Fruit fly (Drosophila melanogaster) whole organism, embryonic: ENCODE measurements around the gene Met75Cb.

Source experiments
- Awh ChIP-seq: fragments of 200-800 bp; sonication (Bioruptor generic); IDR thresholded peaks from 2 replicates; pipeline ENCODE4, ENCODE4 v1.3.6; 2022; ENCODE audit warnings: missing biosample characterization, missing genetic modification characterization
- CG10267 ChIP-seq: fragments of 200-800 bp; sonication (Bioruptor generic); optimal IDR thresholded peaks from 2 replicates; lab custom pipeline; 2018; ENCODE audit warnings: missing biosample characterization, mild to moderate bottlenecking, missing genetic modification characterization, moderate library complexity
- CG10321 ChIP-seq: fragments of 200-800 bp; sonication (Bioruptor generic); IDR thresholded peaks from 2 replicates; pipeline ENCODE4 v1.3.6; 2022; ENCODE audit warnings: missing biosample characterization, missing genetic modification characterization
- CG11247 ChIP-seq: fragments of 200-800 bp; sonication (Bioruptor generic); IDR thresholded peaks from 2 replicates; pipeline ENCODE4 v1.3.6; 2022; ENCODE audit warnings: missing biosample characterization, missing genetic modification characterization
- CG11695 ChIP-seq: fragments of 200-800 bp; sonication (Bioruptor generic); IDR thresholded peaks from 3 replicates; pipeline ENCODE4 v1.3.6; 2022; ENCODE audit warnings: missing biosample characterization, missing genetic modification characterization
- CG12155 ChIP-seq: fragments of 200-800 bp; sonication (Bioruptor generic); optimal IDR thresholded peaks from 3 replicates; lab custom pipeline; 2016; ENCODE audit warnings: missing biosample characterization, missing genetic modification characterization
- CG12299 ChIP-seq: fragments of 200-800 bp; sonication (Bioruptor generic); optimal IDR thresholded peaks from 2 replicates; lab custom pipeline; 2018; ENCODE audit warnings: missing biosample characterization, mild to moderate bottlenecking, missing genetic modification characterization
- CG14050 ChIP-seq: fragments of 200-800 bp; sonication (Bioruptor generic); IDR thresholded peaks from 3 replicates; pipeline ENCODE4 v1.3.6; 2022; ENCODE audit warnings: missing biosample characterization, missing genetic modification characterization
- CG15269 ChIP-seq: fragments of 200-800 bp; sonication (Bioruptor generic); optimal IDR thresholded peaks from 2 replicates; lab custom pipeline; 2018; ENCODE audit warnings: missing biosample characterization, mild to moderate bottlenecking, missing genetic modification characterization, moderate library complexity
- CG15514 ChIP-seq: fragments of 200-800 bp; sonication (Bioruptor generic); optimal IDR thresholded peaks from 3 replicates; lab custom pipeline; 2017; ENCODE audit warnings: missing biosample characterization, missing genetic modification characterization, mild to moderate bottlenecking, moderate library complexity, missing genetic modification reagents
- CG1602 ChIP-seq: fragments of 200-800 bp; sonication (Bioruptor generic); optimal IDR thresholded peaks from 3 replicates; lab custom pipeline; 2016; ENCODE audit warnings: missing biosample characterization, missing genetic modification characterization
- CG2202 ChIP-seq: fragments of 200-800 bp; sonication (Bioruptor generic); optimal IDR thresholded peaks from 2 replicates; lab custom pipeline; 2018; ENCODE audit warnings: missing biosample characterization, mild to moderate bottlenecking, missing genetic modification characterization
- CG2678 ChIP-seq: fragments of 200-800 bp; sonication (Bioruptor generic); optimal IDR thresholded peaks from 3 replicates; lab custom pipeline; 2019; ENCODE audit warnings: missing biosample characterization, mild to moderate bottlenecking, missing genetic modification characterization, moderate library complexity
- CG30020 ChIP-seq: fragments of 200-800 bp; optimal IDR thresholded peaks from 2 replicates; lab custom pipeline; 2019; ENCODE audit warnings: missing biosample characterization, mild to moderate bottlenecking, missing genetic modification characterization, moderate library complexity
- CG30431 ChIP-seq: fragments of 200-800 bp; sonication (Bioruptor generic); optimal IDR thresholded peaks from 2 replicates; lab custom pipeline; 2017; ENCODE audit warnings: missing biosample characterization, missing genetic modification characterization
- CG3407 ChIP-seq: fragments of 200-800 bp; sonication (Bioruptor generic); optimal IDR thresholded peaks from 2 replicates; lab custom pipeline; 2018; ENCODE audit warnings: missing biosample characterization, mild to moderate bottlenecking, missing genetic modification characterization
- CG42726 ChIP-seq: fragments of 200-800 bp; sonication (Bioruptor generic); IDR thresholded peaks from 2 replicates; pipeline ENCODE4 v1.3.6; 2022; ENCODE audit warnings: missing biosample characterization, missing genetic modification characterization; ENCODE audit not compliant: partially characterized antibody
- CG43689 ChIP-seq: fragments of 200-800 bp; sonication (Bioruptor generic); IDR thresholded peaks from 2 replicates; pipeline ENCODE4 v1.3.6; 2022; ENCODE audit warnings: missing biosample characterization, missing genetic modification characterization
- CG4404 ChIP-seq: fragments of 200-800 bp; sonication (Bioruptor generic); IDR thresholded peaks from 2 replicates; pipeline ENCODE4 v1.3.6; 2022; ENCODE audit warnings: missing biosample characterization, missing genetic modification characterization
- CG4424 ChIP-seq: fragments of 200-800 bp; sonication (Bioruptor generic); optimal IDR thresholded peaks from 3 replicates; lab custom pipeline; 2016; ENCODE audit warnings: missing biosample characterization, missing genetic modification characterization
- CG4820 ChIP-seq: fragments of 200-800 bp; sonication (Bioruptor generic); optimal IDR thresholded peaks from 3 replicates; lab custom pipeline; 2016; ENCODE audit warnings: missing biosample characterization, missing genetic modification characterization
- CG5245 ChIP-seq: fragments of 200-800 bp; sonication (Bioruptor generic); optimal IDR thresholded peaks from 3 replicates; lab custom pipeline; 2016; ENCODE audit warnings: missing biosample characterization, missing genetic modification characterization
- CG6791 ChIP-seq: fragments of 200-800 bp; sonication (Bioruptor generic); IDR thresholded peaks from 3 replicates; pipeline ENCODE4 v1.3.6; 2022; ENCODE audit warnings: missing biosample characterization, missing genetic modification characterization; ENCODE audit not compliant: partially characterized antibody
- CG6854 ChIP-seq: fragments of 200-800 bp; sonication (Bioruptor generic); optimal IDR thresholded peaks from 3 replicates; lab custom pipeline; 2017; ENCODE audit warnings: missing biosample characterization, mild to moderate bottlenecking, missing genetic modification characterization
- CG7928 ChIP-seq: fragments of 200-800 bp; sonication (Bioruptor generic); optimal IDR thresholded peaks from 2 replicates; lab custom pipeline; 2017; ENCODE audit warnings: missing biosample characterization, mild to moderate bottlenecking, missing genetic modification characterization
- Dref ChIP-seq: fragments of 200-800 bp; sonication (Bioruptor generic); IDR thresholded peaks from 2 replicates; pipeline ENCODE4 v1.3.6; 2022; ENCODE audit warnings: missing biosample characterization, missing genetic modification characterization
- Elba2 ChIP-seq: fragments of 200-800 bp; sonication (Bioruptor generic); optimal IDR thresholded peaks from 3 replicates; lab custom pipeline; 2016; ENCODE audit warnings: missing biosample characterization, missing genetic modification characterization
- Ets97D ChIP-seq: fragments of 200-800 bp; sonication (Bioruptor generic); optimal IDR thresholded peaks from 3 replicates; lab custom pipeline; 2016; ENCODE audit warnings: missing biosample characterization, missing genetic modification characterization
- Mes4 ChIP-seq: fragments of 200-800 bp; sonication (Bioruptor generic); optimal IDR thresholded peaks from 2 replicates; lab custom pipeline; 2016; ENCODE audit warnings: missing biosample characterization, missing genetic modification characterization
- NK7.1 ChIP-seq: fragments of 200-800 bp; sonication (Bioruptor generic); optimal IDR thresholded peaks from 3 replicates; lab custom pipeline; 2016; ENCODE audit warnings: missing biosample characterization, missing genetic modification characterization
- NfI ChIP-seq: fragments of 200-800 bp; sonication (Bioruptor generic); optimal IDR thresholded peaks from 3 replicates; lab custom pipeline; 2018; ENCODE audit warnings: missing biosample characterization, mild to moderate bottlenecking, missing genetic modification characterization, moderate library complexity
- Sry-β ChIP-seq: fragments of 200-800 bp; sonication (Bioruptor generic); optimal IDR thresholded peaks from 2 replicates; lab custom pipeline; 2018; ENCODE audit warnings: missing biosample characterization, mild to moderate bottlenecking, missing genetic modification characterization, moderate library complexity
- Usf ChIP-seq: fragments of 200-800 bp; sonication (Bioruptor generic); optimal IDR thresholded peaks from 2 replicates; lab custom pipeline; 2017; ENCODE audit warnings: missing genotype, missing biosample characterization, missing genetic modification characterization
- Xrp1 ChIP-seq: fragments of 200-800 bp; sonication (Bioruptor generic); IDR thresholded peaks from 2 replicates; pipeline ENCODE4 v1.3.6; 2022; ENCODE audit warnings: missing biosample characterization, missing genetic modification characterization
- ato ChIP-seq: fragments of 200-800 bp; sonication (Bioruptor generic); IDR thresholded peaks from 2 replicates; pipeline ENCODE4 v1.3.6; 2022; ENCODE audit warnings: missing biosample characterization, missing genetic modification characterization; ENCODE audit not compliant: partially characterized antibody
- crp ChIP-seq, 2 experiments: fragments of 200-800 bp; sonication (Bioruptor generic); optimal IDR thresholded peaks; 2 replicates in 1 of 2; 3 replicates in 1 of 2; lab custom pipeline; 2017; ENCODE audit warnings: missing biosample characterization in 2 of 2, missing genetic modification characterization in 2 of 2, mild to moderate bottlenecking in 1 of 2, moderate library complexity in 1 of 2
- danr ChIP-seq: fragments of 200-800 bp; sonication (Bioruptor generic); IDR thresholded peaks from 2 replicates; pipeline ENCODE4 v1.3.6; 2022; ENCODE audit warnings: missing biosample characterization, missing genetic modification characterization
- disco-r ChIP-seq: fragments of 200-800 bp; sonication (Bioruptor generic); optimal IDR thresholded peaks from 2 replicates; lab custom pipeline; 2016; ENCODE audit warnings: missing biosample characterization, missing genetic modification characterization
- gcm ChIP-seq: fragments of 200-800 bp; sonication (Bioruptor generic); optimal IDR thresholded peaks from 2 replicates; lab custom pipeline; 2019; ENCODE audit warnings: missing biosample characterization, mild to moderate bottlenecking, missing genetic modification characterization, moderate library complexity
- gcm2 ChIP-seq: fragments of 200-800 bp; sonication (Bioruptor generic); optimal IDR thresholded peaks from 2 replicates; lab custom pipeline; 2016; ENCODE audit warnings: missing biosample characterization, missing genetic modification characterization
- gfzf ChIP-seq: fragments of 200-800 bp; sonication (Bioruptor generic); optimal IDR thresholded peaks from 2 replicates; lab custom pipeline; 2016; ENCODE audit warnings: missing biosample characterization, mild to moderate bottlenecking, missing genetic modification characterization, moderate library complexity
- h ChIP-seq: fragments of >200 bp; optimal IDR thresholded peaks from 2 replicates; lab custom pipeline; 2017
- hkb ChIP-seq, 2 experiments: fragments of 200-800 bp in 1 of 2; fragments of >200 bp in 1 of 2; sonication (Bioruptor generic) in 1 of 2; IDR thresholded peaks in 1 of 2; optimal IDR thresholded peaks in 1 of 2; 2 replicates each; pipeline versions ENCODE4 v1.3.6 to Lab custom; 2017 to 2022; ENCODE audit warnings: missing biosample characterization in 1 of 2, missing genetic modification characterization in 1 of 2
- pb ChIP-seq: fragments of 200-800 bp; sonication (Bioruptor generic); optimal IDR thresholded peaks from 3 replicates; lab custom pipeline; 2016; ENCODE audit warnings: missing biosample characterization, missing genetic modification characterization
- pzg ChIP-seq: fragments of 200-800 bp; sonication (Bioruptor generic); optimal IDR thresholded peaks from 3 replicates; lab custom pipeline; 2018; ENCODE audit warnings: missing biosample characterization, mild to moderate bottlenecking, missing genetic modification characterization, moderate library complexity
- ranshi ChIP-seq: fragments of 200-800 bp; sonication (Bioruptor generic); IDR thresholded peaks from 2 replicates; pipeline ENCODE4 v1.3.6; 2022; ENCODE audit warnings: missing biosample characterization, missing genetic modification characterization
- sisA ChIP-seq: fragments of 200-800 bp; sonication (Bioruptor generic); IDR thresholded peaks from 2 replicates; pipeline ENCODE4 v1.3.6; 2022; ENCODE audit warnings: missing biosample characterization, missing genetic modification characterization
- so ChIP-seq: fragments of 200-800 bp; sonication (Bioruptor generic); IDR thresholded peaks from 3 replicates; pipeline ENCODE4 v1.3.6; 2022; ENCODE audit warnings: missing biosample characterization, missing genetic modification characterization
- sr ChIP-seq: fragments of 200-800 bp; sonication (Bioruptor generic); IDR thresholded peaks from 3 replicates; pipeline ENCODE4 v1.3.6; 2022; ENCODE audit warnings: missing biosample characterization, missing genetic modification characterization
- wdn ChIP-seq: fragments of 200-800 bp; sonication (Bioruptor generic); IDR thresholded peaks from 2 replicates; pipeline ENCODE4 v1.3.6; 2022; ENCODE audit warnings: missing biosample characterization, missing genetic modification characterization
- yki ChIP-seq: fragments of >200 bp; optimal IDR thresholded peaks from 3 replicates; lab custom pipeline; 2018

The Met75Cb gene

dm6 chr3L:18460987-18461403 is 8.4 kb downstream of the Met75Cb start, which contains the start of gene CG32196 (continued):
- TF ChIP-seq wdn: peak; percentile 69
- no peak for TF ChIP-seq yki
- peak; percentile 76 for TF ChIP-seq CG7928 (GFP tag; lab: Kevin White, UChicago)
- TF ChIP-seq CG11247: peak; percentile 81
- TF ChIP-seq CG4404 (GFP tag; lab: Robert Waterston, UW): peak; percentile 38; the same call in 1 of the 2 replicates
- no peak for TF ChIP-seq NK7.1
- no peak for TF ChIP-seq CG42726 (GFP tag; lab: Robert Waterston, UW)
- peak; percentile 73 for TF ChIP-seq NfI
- TF ChIP-seq CG14050: peak; percentile 63
- peak; percentile 67 for TF ChIP-seq Usf
- TF ChIP-seq CG10267: peak; percentile 82
- no peak for TF ChIP-seq ato (GFP tag; lab: Robert Waterston, UW)
- peak; percentile 91 for TF ChIP-seq Xrp1 (GFP tag; lab: Robert Waterston, UW)
- TF ChIP-seq Dref (GFP tag; lab: Robert Waterston, UW): peak; percentile 59
- peak; percentile 74 for TF ChIP-seq Awh
- TF ChIP-seq CG3407 (GFP tag; lab: Kevin White, UChicago): peak; percentile 73
- TF ChIP-seq CG2678: peak; percentile 93
- TF ChIP-seq CG15514 (GFP tag; lab: Kevin White, UChicago): peak; percentile 48
- no peak for TF ChIP-seq sr
- TF ChIP-seq CG15269: peak; percentile 90
- TF ChIP-seq CG10321 (GFP tag; lab: Robert Waterston, UW): peak; percentile 22; the same call in 1 of the 2 replicates
- peak; percentile 83 for TF ChIP-seq ranshi (GFP tag; lab: Robert Waterston, UW)
- TF ChIP-seq crp (GFP tag; optimal IDR thresholded peaks at IDR 0.05; lab: Kevin White, UChicago): no peak
- TF ChIP-seq CG30020: no peak
- TF ChIP-seq Elba2 (GFP tag; lab: Kevin White, UChicago): no peak
- no peak; the same call in 2 of the 3 replicates for TF ChIP-seq so (GFP tag; lab: Robert Waterston, UW)
- no peak for TF ChIP-seq Mes4 (GFP tag; lab: Kevin White, UChicago)
- TF ChIP-seq CG30431 (GFP tag; lab: Kevin White, UChicago): no peak
- peak; percentile 58 for TF ChIP-seq CG6854 (GFP tag; lab: Kevin White, UChicago)
- TF ChIP-seq CG12155 (GFP tag; lab: Kevin White, UChicago): peak; percentile 70
- peak; percentile 72 for TF ChIP-seq CG4424
- peak; percentile 45 for TF ChIP-seq CG4820 (GFP tag; lab: Kevin White, UChicago)
- peak; percentile 86 for TF ChIP-seq CG11695 (GFP tag; lab: Robert Waterston, UW)
- TF ChIP-seq Ets97D (GFP tag; lab: Kevin White, UChicago): no peak
- peak; percentile 35 for TF ChIP-seq Sry-β
- peak; percentile 46 for TF ChIP-seq danr (GFP tag; lab: Robert Waterston, UW)
- peak; percentile 81 for TF ChIP-seq sisA (GFP tag; lab: Robert Waterston, UW)
- TF ChIP-seq CG2202: peak; percentile 60
- TF ChIP-seq disco-r (GFP tag; lab: Kevin White, UChicago): no peak
- TF ChIP-seq CG1602 (GFP tag; lab: Kevin White, UChicago): peak; percentile 76
- peak; percentile 19 for TF ChIP-seq CG5245 (GFP tag; lab: Kevin White, UChicago)
- TF ChIP-seq CG43689 (GFP tag; lab: Robert Waterston, UW): 0 out of 2 replicates have a peak, but pooled peaks have one; percentile 42
- peak; percentile 80 for TF ChIP-seq CG12299 (tag; lab: Kevin White, UChicago)
- peak; percentile 9 for TF ChIP-seq pzg (GFP tag; lab: Kevin White, UChicago)
- TF ChIP-seq gcm2 (GFP tag; lab: Kevin White, UChicago): no peak
- TF ChIP-seq gcm (GFP tag; lab: Kevin White, UChicago): peak; percentile 89
- no peak for TF ChIP-seq hkb (optimal IDR thresholded peaks at IDR 0.05; lab: Kevin White, UChicago)
- peak; percentile 78 for TF ChIP-seq hkb (GFP tag; IDR thresholded peaks at IDR 0.05; lab: Robert Waterston, UW)
- TF ChIP-seq gfzf (GFP tag; lab: Kevin White, UChicago): no peak
- TF ChIP-seq pb: no peak
- TF ChIP-seq CG6791 (GFP tag; lab: Robert Waterston, UW): no peak
- no peak for TF ChIP-seq h (lab: Kevin White, UChicago)
